Fruit fly (Drosophila melanogaster) whole organism, adult: ENCODE results near the gene CG8483.

Experiments
- CG11617 ChIP-seq: fragments of 200-800 bp; sonication (Bioruptor generic); optimal IDR thresholded peaks from 2 replicates; lab custom pipeline; 2017; ENCODE audit warnings: mild to moderate bottlenecking, missing biosample characterization, missing genetic modification reagents, missing genetic modification characterization
- CG12768 ChIP-seq: fragments of 200-800 bp; sonication (Bioruptor generic); optimal IDR thresholded peaks from 2 replicates; lab custom pipeline; 2017; ENCODE audit warnings: missing biosample characterization, missing genetic modification characterization, mild to moderate bottlenecking, moderate library complexity, missing genetic modification reagents
- CG14711 ChIP-seq: fragments of 200-800 bp; sonication (Bioruptor generic); optimal IDR thresholded peaks from 2 replicates; lab custom pipeline; 2018; ENCODE audit warnings: missing biosample characterization, mild to moderate bottlenecking, missing genetic modification characterization, moderate library complexity
- CG1620 ChIP-seq: fragments of 200-800 bp; sonication (Bioruptor generic); optimal IDR thresholded peaks from 2 replicates; lab custom pipeline; 2016; ENCODE audit warnings: missing biosample characterization, missing genetic modification characterization
- CG33017 ChIP-seq: fragments of 200-800 bp; sonication (Bioruptor generic); optimal IDR thresholded peaks from 2 replicates; lab custom pipeline; 2018; ENCODE audit warnings: missing biosample characterization, mild to moderate bottlenecking, missing genetic modification characterization, moderate library complexity
- CG5204 ChIP-seq: fragments of 200-800 bp; sonication (Bioruptor generic); optimal IDR thresholded peaks from 2 replicates; lab custom pipeline; 2016; ENCODE audit warnings: missing biosample characterization, missing genetic modification characterization
- CG7045 ChIP-seq: fragments of 200-800 bp; sonication (Bioruptor generic); optimal IDR thresholded peaks from 2 replicates; lab custom pipeline; 2017; ENCODE audit warnings: missing biosample characterization, mild to moderate bottlenecking, missing genetic modification characterization
- CG7101 ChIP-seq: fragments of 200-800 bp; sonication (Bioruptor generic); optimal IDR thresholded peaks from 2 replicates; lab custom pipeline; 2018; ENCODE audit warnings: missing biosample characterization, mild to moderate bottlenecking, missing genetic modification characterization, moderate library complexity
- Clk ChIP-seq: fragments of 200-800 bp; sonication (Bioruptor generic); optimal IDR thresholded peaks from 2 replicates; lab custom pipeline; 2017; ENCODE audit warnings: missing biosample characterization, missing genetic modification characterization
- Crg-1 ChIP-seq: fragments of 200-800 bp; sonication (Bioruptor generic); optimal IDR thresholded peaks from 2 replicates; lab custom pipeline; 2016; ENCODE audit warnings: missing biosample characterization, missing genetic modification characterization
- Hr96 ChIP-seq: fragments of 200-800 bp; sonication (Bioruptor generic); optimal IDR thresholded peaks from 2 replicates; lab custom pipeline; 2016; ENCODE audit warnings: missing biosample characterization, missing genetic modification characterization
- Mnt ChIP-seq: fragments of 200-800 bp; sonication (Bioruptor generic); optimal IDR thresholded peaks from 2 replicates; lab custom pipeline; 2016; ENCODE audit warnings: missing biosample characterization, mild to moderate bottlenecking, missing genetic modification characterization
- bab1 ChIP-seq: fragments of 200-800 bp; sonication (Bioruptor generic); optimal IDR thresholded peaks from 3 replicates; lab custom pipeline; 2019; ENCODE audit warnings: missing biosample characterization, mild to moderate bottlenecking, missing genetic modification characterization, moderate library complexity
- cic ChIP-seq: fragments of 200-800 bp; sonication (Bioruptor generic); optimal IDR thresholded peaks from 2 replicates; lab custom pipeline; 2017; ENCODE audit warnings: missing biosample characterization, mild to moderate bottlenecking, missing genetic modification characterization, moderate library complexity
- cnc ChIP-seq, 2 experiments: fragments of >200 bp; optimal IDR thresholded peaks; 2 replicates each; lab custom pipeline; 2017
- kay ChIP-seq: fragments of 200-800 bp; sonication (Bioruptor generic); peaks from one replicate; lab custom pipeline; 2016; ENCODE audit warnings: missing biosample characterization, missing genetic modification characterization, borderline replicate concordance
- ovo ChIP-seq: fragments of 200-800 bp; sonication (Bioruptor generic); optimal IDR thresholded peaks from 2 replicates; lab custom pipeline; 2016; ENCODE audit warnings: missing biosample characterization, missing genetic modification characterization
- pad ChIP-seq: fragments of 200-800 bp; sonication (Bioruptor generic); optimal IDR thresholded peaks from 3 replicates; lab custom pipeline; 2017; ENCODE audit warnings: missing biosample characterization, missing genetic modification characterization, mild to moderate bottlenecking, moderate library complexity, missing genetic modification reagents
- tj ChIP-seq: fragments of 200-800 bp; sonication (Bioruptor generic); optimal IDR thresholded peaks from 3 replicates; lab custom pipeline; 2017; ENCODE audit warnings: missing biosample characterization, mild to moderate bottlenecking, missing genetic modification characterization, moderate library complexity
- toe ChIP-seq: fragments of 200-800 bp; sonication (Bioruptor generic); optimal IDR thresholded peaks from 2 replicates; lab custom pipeline; 2016; ENCODE audit warnings: missing biosample characterization, missing genetic modification characterization

CG8483 gene

DNA sequence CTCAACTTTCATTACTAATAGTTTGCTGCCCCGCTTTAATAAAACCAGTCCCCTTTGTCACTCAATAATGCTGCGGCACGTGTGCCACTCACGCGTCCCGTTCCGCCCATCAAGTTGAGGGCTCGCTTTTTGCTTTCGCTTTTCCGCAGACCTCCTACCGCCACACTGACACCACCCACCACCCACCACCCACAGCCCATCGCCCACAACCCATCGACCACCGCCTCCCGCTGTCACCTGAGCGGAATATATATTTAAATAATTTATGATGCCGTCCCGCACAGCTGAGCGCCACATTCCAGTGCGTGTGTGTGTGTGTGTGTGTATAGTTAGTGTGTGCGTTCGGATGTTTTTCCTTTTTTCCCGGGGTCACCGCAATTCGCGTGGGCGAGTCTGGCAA lies 27.5 kb upstream of the CG8483 start:
- TF ChIP-seq Clk (GFP tag; lab: Kevin White, UChicago) (no peak), CG12768 (no peak), pad (GFP tag; lab: Kevin White, UChicago) (no peak), bab1 (GFP tag; lab: Kevin White, UChicago) (no peak), CG14711 (no peak), Mnt (GFP tag; lab: Kevin White, UChicago) (no peak), Hr96 (GFP tag; lab: Kevin White, UChicago) (no peak), CG33017 (no peak), CG5204 (no peak), tj (GFP tag; lab: Kevin White, UChicago) (no peak), kay (no peak)

dm6 chr3R:13231184-13231583 lies 16.9 kb upstream of the CG8483 start:
- TF ChIP-seq CG1620 (GFP tag; lab: Kevin White, UChicago): no peak
- no peak for TF ChIP-seq Clk (GFP tag; lab: Kevin White, UChicago)

DNA sequence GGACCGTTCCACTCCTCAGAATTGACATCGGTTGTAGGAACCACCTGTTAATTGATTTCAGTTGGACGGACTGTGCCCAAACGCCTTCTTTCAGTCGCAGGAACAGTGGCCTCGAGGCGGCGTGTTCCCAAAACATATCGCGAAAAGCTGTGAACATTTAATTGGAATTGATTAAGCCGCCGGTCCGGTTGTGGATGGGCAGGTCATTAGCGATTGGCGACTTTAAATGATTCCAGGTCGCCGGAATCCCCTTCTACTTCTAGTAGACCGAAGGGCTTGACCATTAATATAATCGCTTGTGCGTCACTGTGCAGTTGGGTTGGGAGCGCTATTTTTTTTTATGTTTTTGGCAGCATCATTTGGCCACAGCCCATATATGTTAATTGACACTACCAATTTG lies 7.6 kb upstream of the CG8483 start:
- TF ChIP-seq cnc (optimal IDR thresholded peaks at IDR 0.05; lab: Kevin White, UChicago): no peak
- TF ChIP-seq pad (GFP tag; lab: Kevin White, UChicago): no peak
- no peak for TF ChIP-seq Clk (GFP tag; lab: Kevin White, UChicago)
- no peak for TF ChIP-seq Crg-1 (GFP tag; lab: Kevin White, UChicago)
- no peak for TF ChIP-seq CG1620 (GFP tag; lab: Kevin White, UChicago)
- TF ChIP-seq CG7045: no peak
- no peak for TF ChIP-seq cic
- no peak for TF ChIP-seq tj (GFP tag; lab: Kevin White, UChicago)
- no peak for TF ChIP-seq Hr96 (GFP tag; lab: Kevin White, UChicago)
- no peak for TF ChIP-seq CG14711
- no peak for TF ChIP-seq CG5204
- TF ChIP-seq ovo (GFP tag; lab: Kevin White, UChicago): no peak
- no peak for TF ChIP-seq CG12768
- TF ChIP-seq Mnt (GFP tag; lab: Kevin White, UChicago): no peak
- no peak for TF ChIP-seq kay
- no peak for TF ChIP-seq bab1 (GFP tag; lab: Kevin White, UChicago)
- no peak for TF ChIP-seq CG11617 (GFP tag; lab: Kevin White, UChicago)
- TF ChIP-seq CG33017: no peak
- no peak for TF ChIP-seq toe (GFP tag; lab: Kevin White, UChicago)
- TF ChIP-seq CG7101: no peak

DNA sequence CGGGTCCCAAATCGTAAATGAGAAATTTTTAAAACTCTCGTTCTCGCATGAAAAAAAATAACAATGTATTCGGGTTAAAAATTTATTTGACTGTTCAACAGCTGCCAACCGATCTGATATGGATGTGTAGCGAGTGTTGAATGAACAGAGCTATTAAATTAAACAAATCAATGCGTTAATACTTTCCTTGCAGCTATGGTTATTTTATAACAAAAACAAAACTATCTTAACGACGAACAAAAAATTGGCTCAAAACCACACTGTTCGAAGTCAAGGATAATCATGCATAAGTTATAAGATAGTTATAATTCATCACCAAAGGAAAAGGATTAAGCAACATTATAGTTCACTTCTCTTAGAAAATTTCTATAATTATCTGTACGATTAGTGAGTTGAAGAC lies 6.2 kb upstream of the CG8483 start, which contains the start of gene CG8476:
TSS of gene CG8476 (minus strand) at position 101 of the 400 bp plus-strand sequence.
- TF ChIP-seq bab1 (GFP tag; lab: Kevin White, UChicago): no peak
- TF ChIP-seq Clk (GFP tag; lab: Kevin White, UChicago): no peak
- TF ChIP-seq pad (GFP tag; lab: Kevin White, UChicago): no peak
- TF ChIP-seq cnc (optimal IDR thresholded peaks at IDR 0.05; lab: Kevin White, UChicago): no peak

DNA sequence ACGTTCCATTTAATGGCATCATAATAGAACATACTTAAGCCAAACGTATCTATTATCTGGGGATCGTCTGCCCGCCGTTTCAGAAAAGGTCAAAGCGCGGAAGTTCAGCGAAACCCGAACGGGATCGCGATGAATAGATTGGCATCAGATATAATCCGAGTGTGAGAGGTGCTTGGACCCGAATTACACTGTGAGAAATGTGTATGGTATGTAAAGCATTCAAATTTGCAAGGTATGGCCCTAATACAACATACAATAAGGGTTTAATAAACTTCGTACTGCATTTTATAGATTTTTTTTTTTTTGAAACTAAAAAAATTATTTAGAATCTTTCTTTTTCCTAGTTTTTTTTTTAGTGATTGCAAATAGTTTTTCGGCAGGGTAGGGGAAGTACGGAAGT lies 4.5 kb upstream of the CG8483 start:
- TF ChIP-seq CG33017: no peak
- TF ChIP-seq toe (GFP tag; lab: Kevin White, UChicago): no peak
- no peak for TF ChIP-seq tj (GFP tag; lab: Kevin White, UChicago)
- no peak for TF ChIP-seq CG5204
- no peak for TF ChIP-seq cic
- TF ChIP-seq CG12768: no peak
- TF ChIP-seq CG14711: no peak
- TF ChIP-seq Crg-1 (GFP tag; lab: Kevin White, UChicago): no peak
- no peak for TF ChIP-seq CG7101
- TF ChIP-seq cnc (optimal IDR thresholded peaks at IDR 0.05; lab: Kevin White, UChicago): no peak
- no peak for TF ChIP-seq Clk (GFP tag; lab: Kevin White, UChicago)
- no peak for TF ChIP-seq kay
- TF ChIP-seq CG7045: no peak
- no peak for TF ChIP-seq bab1 (GFP tag; lab: Kevin White, UChicago)
- no peak for TF ChIP-seq ovo (GFP tag; lab: Kevin White, UChicago)
- no peak for TF ChIP-seq pad (GFP tag; lab: Kevin White, UChicago)

DNA sequence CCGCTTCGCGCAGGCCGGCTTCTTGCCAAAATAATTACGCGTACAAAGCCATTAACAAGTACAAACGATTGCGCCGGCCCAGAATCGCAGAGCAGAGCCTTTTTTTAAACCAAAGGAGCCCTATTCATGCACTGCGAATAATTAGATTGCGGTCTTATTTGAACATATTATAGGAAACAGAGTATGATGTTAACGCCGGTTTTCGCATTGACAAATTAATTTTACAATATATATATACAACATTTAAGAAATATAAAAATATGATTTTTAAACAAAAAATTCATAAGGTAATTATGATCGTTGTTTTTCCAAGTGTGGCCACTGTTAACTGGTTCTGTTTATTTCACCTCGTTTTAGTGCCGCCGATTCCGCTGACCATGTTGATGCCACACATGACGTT lies 835 bp upstream of the CG8483 start:
- TF ChIP-seq pad (GFP tag; lab: Kevin White, UChicago): no peak
- no peak for TF ChIP-seq CG14711
- no peak for TF ChIP-seq cic
- TF ChIP-seq CG7045: no peak
- TF ChIP-seq ovo (GFP tag; lab: Kevin White, UChicago): no peak
- TF ChIP-seq Mnt (GFP tag; lab: Kevin White, UChicago): no peak
- TF ChIP-seq toe (GFP tag; lab: Kevin White, UChicago): no peak
- no peak for TF ChIP-seq CG33017
- TF ChIP-seq CG1620 (GFP tag; lab: Kevin White, UChicago): no peak
- TF ChIP-seq cnc (optimal IDR thresholded peaks at IDR 0.05; lab: Kevin White, UChicago): no peak
- TF ChIP-seq CG11617 (GFP tag; lab: Kevin White, UChicago): no peak
- no peak for TF ChIP-seq CG12768
- TF ChIP-seq Crg-1 (GFP tag; lab: Kevin White, UChicago): no peak
- TF ChIP-seq Clk (GFP tag; lab: Kevin White, UChicago): no peak
- TF ChIP-seq CG7101: no peak
- no peak for TF ChIP-seq tj (GFP tag; lab: Kevin White, UChicago)
- no peak for TF ChIP-seq kay
- no peak for TF ChIP-seq Hr96 (GFP tag; lab: Kevin White, UChicago)

- TF ChIP-seq CG5204 (no peak), bab1 (GFP tag; lab: Kevin White, UChicago) (no peak), pad (GFP tag; lab: Kevin White, UChicago) (peak; percentile 14), toe (GFP tag; lab: Kevin White, UChicago) (no peak), CG14711 (no peak), ovo (GFP tag; lab: Kevin White, UChicago) (no peak), tj (GFP tag; lab: Kevin White, UChicago) (no peak), kay (no peak)
Observed at dm6 chr3R:13208451-13208850, 5.8 kb downstream of the CG8483 start.
